Worm (Caenorhabditis elegans) whole organism, late embryonic: Measurements from ENCODE around the gene C23H3.5.
A peak's percentile ranks its signal among the peaks of the same experiment; 100 is the strongest.

ENCODE experiments used
- C08G9.2 ChIP-seq: sonication (generic microtip); optimal IDR thresholded peaks from 2 replicates; lab custom pipeline; 2016; ENCODE audit warnings: mild to moderate bottlenecking, missing genetic modification characterization, moderate library complexity, missing compliant biosample characterization
- C38D4.7 ChIP-seq: fragments of 200-800 bp; sonication (Bioruptor generic); optimal IDR thresholded peaks from 2 replicates; lab custom pipeline; 2018; ENCODE audit warnings: mild to moderate bottlenecking, missing genetic modification characterization, moderate library complexity, missing compliant biosample characterization
- F13H6.1 ChIP-seq: sonication (generic microtip); optimal IDR thresholded peaks from 2 replicates; lab custom pipeline; 2016; ENCODE audit warnings: missing genetic modification characterization, missing compliant biosample characterization
- K02D7.2 ChIP-seq: sonication (generic microtip); optimal IDR thresholded peaks from 2 replicates; lab custom pipeline; 2017; ENCODE audit warnings: mild to moderate bottlenecking, missing genetic modification characterization, missing compliant biosample characterization
- K09A11.1 ChIP-seq: sonication (generic microtip); optimal IDR thresholded peaks from 2 replicates; lab custom pipeline; 2017; ENCODE audit warnings: antibody characterized with exemption, mild to moderate bottlenecking, missing genetic modification characterization, missing compliant biosample characterization; ENCODE audit not compliant: insufficient read depth
- T23F11.4 ChIP-seq: fragments of 200-800 bp; sonication (Bioruptor generic); optimal IDR thresholded peaks from 2 replicates; lab custom pipeline; 2018; ENCODE audit warnings: mild to moderate bottlenecking, missing genetic modification characterization, missing compliant biosample characterization
- Y22D7AL.16 ChIP-seq: sonication (generic microtip); optimal IDR thresholded peaks from 2 replicates; lab custom pipeline; 2016; ENCODE audit warnings: missing genetic modification characterization, missing compliant biosample characterization
- ahr-1 ChIP-seq: sonication (generic microtip); optimal IDR thresholded peaks from 2 replicates; lab custom pipeline; 2016; ENCODE audit warnings: missing genetic modification characterization, missing compliant biosample characterization
- ceh-19 ChIP-seq: fragments of 200-800 bp; sonication (Bioruptor generic); optimal IDR thresholded peaks from 2 replicates; lab custom pipeline; 2018; ENCODE audit warnings: mild to moderate bottlenecking, missing genetic modification characterization, missing compliant biosample characterization
- ceh-22 ChIP-seq: sonication (generic microtip); optimal IDR thresholded peaks from 2 replicates; lab custom pipeline; 2017; ENCODE audit warnings: missing biosample characterization, missing genetic modification characterization
- ceh-24 ChIP-seq: sonication (generic microtip); optimal IDR thresholded peaks from 2 replicates; lab custom pipeline; 2016; ENCODE audit warnings: mild to moderate bottlenecking, missing genetic modification characterization, missing compliant biosample characterization
- ceh-30 ChIP-seq: fragments of 150-350 bp; optimal IDR thresholded peaks from 2 replicates; lab custom pipeline; 2014; ENCODE audit warnings: missing biosample characterization, missing genetic modification characterization
- ceh-34 ChIP-seq: sonication (generic microtip); optimal IDR thresholded peaks from 2 replicates; lab custom pipeline; 2016; ENCODE audit warnings: mild to moderate bottlenecking, missing genetic modification characterization, missing compliant biosample characterization
- ceh-45 ChIP-seq: fragments of 200-800 bp; sonication (Bioruptor generic); IDR thresholded peaks from 2 replicates; pipeline ENCODE4 v1.3.6; 2022; ENCODE audit warnings: missing genetic modification reagents, missing genetic modification characterization, missing compliant biosample characterization
- ceh-48 ChIP-seq: sonication (generic microtip); optimal IDR thresholded peaks from 2 replicates; lab custom pipeline; 2016; ENCODE audit warnings: missing genetic modification characterization, inconsistent platforms, missing compliant biosample characterization
- ceh-6 ChIP-seq: fragments of 200-800 bp; sonication (Bioruptor generic); optimal IDR thresholded peaks from 2 replicates; lab custom pipeline; 2018; ENCODE audit warnings: mild to moderate bottlenecking, missing genetic modification characterization, missing compliant biosample characterization
- dve-1 ChIP-seq: sonication (generic microtip); optimal IDR thresholded peaks from 2 replicates; lab custom pipeline; 2017; ENCODE audit warnings: antibody characterized with exemption, mild to moderate bottlenecking, missing genetic modification characterization, missing compliant biosample characterization
- elt-2 ChIP-seq: sonication (generic microtip); optimal IDR thresholded peaks from 2 replicates; lab custom pipeline; 2016; ENCODE audit warnings: missing genetic modification reagents, missing genetic modification characterization, missing compliant biosample characterization
- elt-4 ChIP-seq: sonication (generic microtip); optimal IDR thresholded peaks from 2 replicates; lab custom pipeline; 2016; ENCODE audit warnings: missing genetic modification characterization, missing compliant biosample characterization
- ets-4 ChIP-seq: sonication (generic microtip); optimal IDR thresholded peaks from 2 replicates; lab custom pipeline; 2016; ENCODE audit warnings: missing genetic modification characterization, missing compliant biosample characterization
- fax-1 ChIP-seq: sonication (generic microtip); optimal IDR thresholded peaks from 2 replicates; lab custom pipeline; 2016; ENCODE audit warnings: missing genotype, missing genetic modification characterization, missing compliant biosample characterization
- fkh-10 ChIP-seq: fragments of 150-350 bp; optimal IDR thresholded peaks from 2 replicates; lab custom pipeline; 2014; ENCODE audit warnings: missing biosample characterization, missing genetic modification reagents, missing genetic modification characterization
- fkh-6 ChIP-seq: sonication (generic microtip); optimal IDR thresholded peaks from 2 replicates; lab custom pipeline; 2016; ENCODE audit warnings: missing genetic modification characterization, missing compliant biosample characterization
- gmeb-2 ChIP-seq: sonication (generic microtip); optimal IDR thresholded peaks from 2 replicates; lab custom pipeline; 2016; ENCODE audit warnings: missing genetic modification characterization, inconsistent platforms, missing compliant biosample characterization
- hlh-13 ChIP-seq: fragments of 200-800 bp; sonication (Bioruptor generic); optimal IDR thresholded peaks from 2 replicates; lab custom pipeline; 2018; ENCODE audit warnings: mild to moderate bottlenecking, missing genetic modification characterization, missing compliant biosample characterization
- hlh-15 ChIP-seq: sonication (generic microtip); optimal IDR thresholded peaks from 2 replicates; lab custom pipeline; 2016; ENCODE audit warnings: missing genetic modification characterization, missing compliant biosample characterization
- hlh-30 ChIP-seq: sonication (generic microtip); optimal IDR thresholded peaks from 2 replicates; lab custom pipeline; 2017; ENCODE audit warnings: antibody characterized with exemption, missing genetic modification characterization, missing compliant biosample characterization; ENCODE audit not compliant: insufficient read depth
- hlh-8 ChIP-seq: sonication (generic microtip); optimal IDR thresholded peaks from 2 replicates; lab custom pipeline; 2016; ENCODE audit warnings: missing genotype, missing genetic modification characterization, missing compliant biosample characterization
- lin-11 ChIP-seq: fragments of 200-800 bp; sonication (Bioruptor generic); optimal IDR thresholded peaks from 2 replicates; lab custom pipeline; 2018; ENCODE audit warnings: mild to moderate bottlenecking, missing genetic modification characterization, missing compliant biosample characterization
- madf-2 ChIP-seq: sonication (generic microtip); optimal IDR thresholded peaks from 2 replicates; lab custom pipeline; 2017; ENCODE audit warnings: missing genetic modification characterization, missing compliant biosample characterization
- mec-3 ChIP-seq: sonication (generic microtip); optimal IDR thresholded peaks from 2 replicates; lab custom pipeline; 2016; ENCODE audit warnings: borderline replicate concordance, missing genetic modification characterization, missing compliant biosample characterization
- odd-2 ChIP-seq: sonication (generic microtip); optimal IDR thresholded peaks from 2 replicates; lab custom pipeline; 2017; ENCODE audit warnings: antibody characterized with exemption, mild to moderate bottlenecking, missing genetic modification characterization, missing compliant biosample characterization
- pag-3 ChIP-seq: sonication (generic microtip); optimal IDR thresholded peaks from 2 replicates; lab custom pipeline; 2016; ENCODE audit warnings: missing compliant biosample characterization, missing genetic modification characterization, borderline replicate concordance
- pqm-1 ChIP-seq: sonication (generic microtip); optimal IDR thresholded peaks from 2 replicates; lab custom pipeline; 2016; ENCODE audit warnings: missing genetic modification characterization, missing compliant biosample characterization
- sox-2 ChIP-seq: fragments of 200-800 bp; sonication (Bioruptor generic); IDR thresholded peaks from 2 replicates; pipeline ENCODE4 v1.3.6; 2022; ENCODE audit warnings: missing genetic modification reagents, missing genetic modification characterization, missing compliant biosample characterization
- sox-4 ChIP-seq: sonication (generic microtip); optimal IDR thresholded peaks from 2 replicates; lab custom pipeline; 2017; ENCODE audit warnings: mild to moderate bottlenecking, missing genetic modification characterization, inconsistent platforms, missing compliant biosample characterization
- syd-9 ChIP-seq: sonication (generic microtip); optimal IDR thresholded peaks from 2 replicates; lab custom pipeline; 2016; ENCODE audit warnings: mild to moderate bottlenecking, missing genetic modification characterization, moderate library complexity, missing compliant biosample characterization
- tbx-2 ChIP-seq: sonication (generic microtip); optimal IDR thresholded peaks from 2 replicates; lab custom pipeline; 2016; ENCODE audit warnings: missing genetic modification characterization, missing compliant biosample characterization
- ttx-3 ChIP-seq: sonication (generic microtip); optimal IDR thresholded peaks from 2 replicates; lab custom pipeline; 2016; ENCODE audit warnings: missing genetic modification reagents, missing genetic modification characterization, missing compliant biosample characterization
- unc-42 ChIP-seq: sonication (generic microtip); optimal IDR thresholded peaks from 2 replicates; lab custom pipeline; 2016; ENCODE audit warnings: missing genotype, missing genetic modification characterization, missing compliant biosample characterization
- zip-5 ChIP-seq: sonication (generic microtip); optimal IDR thresholded peaks from 2 replicates; lab custom pipeline; 2016; ENCODE audit warnings: missing genetic modification characterization, missing compliant biosample characterization
- ztf-16 ChIP-seq: sonication (generic microtip); optimal IDR thresholded peaks from 2 replicates; lab custom pipeline; 2017; ENCODE audit warnings: missing genetic modification characterization, missing compliant biosample characterization

The C23H3.5 gene

ce11 chrII:50862-51261 lies 3.5 kb downstream of the C23H3.5 start:
- TF ChIP-seq elt-2 (peak; percentile 4), elt-4 (tag; lab: Kevin White, UChicago) (no peak)

- no peak for TF ChIP-seq ahr-1 (tag; lab: Kevin White, UChicago)
- no peak for TF ChIP-seq ceh-34 (tag; lab: Kevin White, UChicago)
- no peak for TF ChIP-seq dve-1 (tag; lab: Kevin White, UChicago)
- no peak for TF ChIP-seq K09A11.1 (tag; lab: Kevin White, UChicago)
- no peak for TF ChIP-seq mec-3
- TF ChIP-seq ztf-16 (tag; lab: Kevin White, UChicago), result no peak
- no peak for TF ChIP-seq tbx-2 (tag; lab: Kevin White, UChicago)
- TF ChIP-seq unc-42 (tag; lab: Kevin White, UChicago), result no peak
- no peak for TF ChIP-seq ceh-22 (tag; lab: Kevin White, UChicago)
- no peak for TF ChIP-seq zip-5 (tag; lab: Kevin White, UChicago)
- no peak for TF ChIP-seq C38D4.7 (GFP tag; lab: Kevin White, UChicago)
- TF ChIP-seq ttx-3 (tag; lab: Kevin White, UChicago), result no peak
- no peak for TF ChIP-seq pqm-1 (tag; lab: Kevin White, UChicago)
- TF ChIP-seq elt-4 (tag; lab: Kevin White, UChicago), result no peak
- no peak for TF ChIP-seq F13H6.1 (tag; lab: Kevin White, UChicago)
- TF ChIP-seq fkh-6 (tag; lab: Kevin White, UChicago), result no peak
- TF ChIP-seq sox-4 (tag; lab: Kevin White, UChicago), result no peak
- no peak for TF ChIP-seq ceh-45
- TF ChIP-seq ceh-6 (GFP tag; lab: Kevin White, UChicago), result no peak
Observed at ce11 chrII:51352-51751, 4.0 kb downstream of the C23H3.5 start, which contains the start of gene sptl-1. Gene sptl-1, plus strand, starts transcription at chrII:51652.

- no peak for TF ChIP-seq madf-2 (tag; lab: Kevin White, UChicago)
- peak; percentile 25 for TF ChIP-seq hlh-30 (tag; lab: Kevin White, UChicago)
Observed at ce11 chrII:55204-55603, 7.8 kb downstream of the C23H3.5 start, which contains the start of gene tre-5. Gene tre-5, minus strand, starts transcription at chrII:55304.

- TF ChIP-seq zip-5 (tag; lab: Kevin White, UChicago) (no peak), dve-1 (tag; lab: Kevin White, UChicago) (no peak), Y22D7AL.16 (no peak), sox-2 (GFP tag; lab: Robert Waterston, UW) (no peak), pag-3 (tag; lab: Kevin White, UChicago) (no peak), hlh-15 (no peak), syd-9 (tag; lab: Kevin White, UChicago) (no peak), fax-1 (tag; lab: Kevin White, UChicago) (no peak), ceh-22 (tag; lab: Kevin White, UChicago) (no peak), ahr-1 (tag; lab: Kevin White, UChicago) (no peak), hlh-8 (tag; lab: Kevin White, UChicago) (no peak)
- TF ChIP-seq, all 69 proteins: peak for 0
Observed at ce11 chrII:57370-57769, 10.0 kb downstream of the C23H3.5 start, which contains the start of gene ascc-1. Gene ascc-1, plus strand, starts transcription at chrII:57670.

ce11 chrII:57873-58272 lies 10.5 kb downstream of the C23H3.5 start:
- no peak for TF ChIP-seq T23F11.4 (GFP tag; lab: Kevin White, UChicago)
- TF ChIP-seq mec-3, result no peak
- TF ChIP-seq unc-42 (tag; lab: Kevin White, UChicago), result no peak
- TF ChIP-seq, all 69 proteins: peak for 0

- TF ChIP-seq K02D7.2 (no peak), ceh-19 (GFP tag; lab: Kevin White, UChicago) (no peak), ceh-30 (no peak), hlh-13 (no peak), unc-42 (tag; lab: Kevin White, UChicago) (no peak), zip-5 (tag; lab: Kevin White, UChicago) (no peak), fax-1 (tag; lab: Kevin White, UChicago) (no peak), fkh-10 (GFP tag; lab: Kevin White, UChicago) (no peak), elt-2 (no peak), odd-2 (tag; lab: Kevin White, UChicago) (no peak), ets-4 (tag; lab: Kevin White, UChicago) (no peak), hlh-15 (no peak), lin-11 (no peak), gmeb-2 (tag; lab: Kevin White, UChicago) (no peak), ceh-48 (no peak), C08G9.2 (tag; lab: Kevin White, UChicago) (no peak), ceh-24 (tag; lab: Kevin White, UChicago) (no peak), mec-3 (no peak)
- TF ChIP-seq, all 69 proteins: peak for 0
Observed at ce11 chrII:60049-60448, 12.7 kb downstream of the C23H3.5 start.
